Fruit fly (Drosophila melanogaster): ENCODE measurements around the gene Irk2.

Gene Irk2

DNA sequence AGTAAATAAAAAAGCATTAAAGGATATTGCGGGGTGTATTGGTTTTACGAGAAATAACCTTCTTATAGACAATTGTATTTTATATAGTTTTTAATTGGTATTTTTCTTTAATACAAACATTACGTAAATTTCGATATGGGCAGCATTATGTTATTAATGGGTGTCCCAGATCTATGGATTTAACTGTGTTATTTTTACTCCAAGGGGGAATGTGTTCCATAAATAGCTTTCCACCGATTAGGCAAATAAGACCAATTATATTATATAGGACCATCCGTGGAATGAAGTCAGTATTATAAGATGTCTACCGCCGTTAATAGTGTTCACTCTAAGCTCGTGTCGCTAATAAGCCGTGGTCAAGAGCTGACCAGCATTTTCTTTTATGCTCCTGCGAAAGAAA is 35.7 kb downstream of the Irk2 start, which contains the start of gene Ir94g:
Gene Ir94g, plus strand, starts transcription at position 301 of the 400 bp plus-strand sequence.
- TF ChIP-seq CG12605 (GFP tag; IDR thresholded peaks at IDR 0.05) (no peak), fd96Ca (GFP tag; IDR thresholded peaks at IDR 0.05) (no peak), CG17806 (tag; optimal IDR thresholded peaks at IDR 0.05) (no peak)

DNA sequence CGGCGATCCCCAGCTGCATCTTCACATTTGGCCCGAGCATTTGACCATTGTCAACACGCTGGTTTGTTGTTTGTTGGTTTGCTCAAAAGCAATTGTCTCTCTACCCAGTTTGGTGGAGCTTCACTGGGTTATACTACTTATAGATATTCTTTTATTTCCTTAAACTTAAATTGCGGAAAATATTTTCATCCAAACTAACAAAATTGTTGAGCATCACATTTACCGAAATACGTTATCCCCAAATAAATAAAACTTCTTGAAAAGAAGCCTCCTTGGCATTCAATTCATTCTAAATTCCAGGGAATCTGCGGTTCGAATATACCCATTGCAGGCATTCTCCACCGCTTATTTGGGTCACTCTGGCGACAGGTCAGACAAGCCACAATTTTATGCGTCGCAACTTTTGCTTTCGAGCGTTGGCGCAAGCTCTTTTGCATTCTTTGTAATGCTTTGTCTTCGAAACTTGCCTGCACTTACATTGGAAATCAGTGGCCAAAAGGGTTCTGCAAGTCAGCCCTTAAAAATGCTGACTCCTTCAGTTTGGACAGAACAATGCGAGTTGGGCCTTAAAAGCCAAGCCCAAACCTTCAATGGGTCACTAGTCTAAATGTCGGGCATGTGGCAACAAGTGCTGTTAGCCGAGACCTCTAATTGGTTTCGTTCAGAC is 37.9 kb downstream of the Irk2 start, which contains the start of gene Ir94f:
Gene Ir94f, plus strand, starts transcription at position 617 of the 667 bp plus-strand sequence.
- TF ChIP-seq CG8301 (tag; optimal IDR thresholded peaks at IDR 0.05) (no peak), CG17806 (tag; optimal IDR thresholded peaks at IDR 0.05) (no peak), Pif1B (GFP tag; optimal IDR thresholded peaks at IDR 0.05) (no peak), CG15710 (tag; optimal IDR thresholded peaks at IDR 0.05) (no peak), CG34367 (tag; optimal IDR thresholded peaks at IDR 0.05) (no peak), CG9948 (tag; optimal IDR thresholded peaks at IDR 0.05) (no peak), rn (GFP tag; IDR thresholded peaks at IDR 0.05) (no peak), CG13204 (GFP tag; optimal IDR thresholded peaks at IDR 0.05) (no peak)

DNA sequence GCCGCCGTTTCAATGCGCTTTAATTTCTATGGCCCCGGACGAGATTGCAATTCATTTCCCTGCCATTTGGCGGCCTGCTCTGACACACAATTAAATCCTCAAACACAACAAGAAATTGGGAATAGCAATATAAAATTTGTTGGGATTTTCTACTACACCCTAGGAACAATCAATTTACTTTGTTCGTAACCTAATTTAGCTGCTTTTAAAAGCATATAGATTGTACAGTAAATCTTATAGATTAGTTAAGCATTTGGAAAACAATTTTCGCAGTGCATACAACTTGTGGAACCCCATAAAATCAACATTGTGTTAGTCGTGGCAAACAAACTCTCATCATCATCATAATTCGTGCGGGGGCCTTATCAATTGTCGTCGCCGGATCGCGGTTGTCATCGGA is 43.2 kb downstream of the Irk2 start:
- TF ChIP-seq CG17806 (tag; optimal IDR thresholded peaks at IDR 0.05) (no peak), CG14655 (GFP tag; optimal IDR thresholded peaks at IDR 0.05) (peak; percentile 7), Pif1B (GFP tag; optimal IDR thresholded peaks at IDR 0.05) (no peak), CG8301 (tag; optimal IDR thresholded peaks at IDR 0.05) (peak; percentile 35), CG13204 (GFP tag; optimal IDR thresholded peaks at IDR 0.05) (no peak), EcR (GFP tag; optimal IDR thresholded peaks at IDR 0.05) (no peak)

DNA sequence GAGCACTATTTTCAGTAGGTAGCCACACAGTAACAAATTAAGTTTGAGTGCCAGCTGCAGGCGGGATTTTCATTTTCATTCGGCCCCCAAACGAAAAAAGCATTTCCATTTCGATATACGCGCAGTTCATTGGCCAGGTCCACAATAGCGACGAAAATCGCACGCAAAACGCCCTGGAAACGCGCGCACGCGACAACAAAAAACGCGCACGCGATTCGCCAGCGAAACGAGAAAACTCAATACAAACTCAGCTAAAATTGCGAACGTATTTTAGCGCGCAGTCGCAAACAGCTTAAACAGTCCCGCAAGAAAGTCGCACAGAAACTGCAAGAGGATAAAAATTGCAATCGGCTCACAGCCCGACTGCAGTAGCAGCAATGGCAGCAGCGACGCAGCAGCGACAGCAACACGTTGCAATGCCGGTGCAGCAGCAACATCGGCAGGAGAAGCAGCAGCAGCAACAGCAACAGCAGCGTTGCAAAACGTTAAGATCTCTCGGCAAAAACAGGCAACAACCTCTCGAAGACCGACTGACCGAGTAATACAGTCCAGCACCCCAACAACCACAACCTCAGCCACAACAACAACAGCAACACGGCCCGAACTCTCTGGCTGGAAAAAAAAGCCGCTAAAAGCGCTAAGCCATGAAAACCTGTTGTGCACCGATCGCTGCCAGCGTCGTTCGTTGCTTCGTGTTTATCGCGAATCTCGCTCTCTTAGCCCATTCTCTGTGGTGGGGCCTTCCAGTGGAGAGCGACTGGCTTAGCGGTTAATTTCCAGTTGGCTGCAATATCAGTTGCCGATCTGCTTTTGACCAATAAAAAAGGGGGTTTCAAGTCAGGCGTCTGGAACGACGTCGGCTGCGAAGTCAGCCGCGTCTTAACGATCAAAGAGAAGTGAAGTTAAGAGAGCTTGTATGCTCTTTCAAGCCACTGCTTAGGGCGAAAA is 47.0 kb downstream of the Irk2 start, which contains the start of gene CG4374:
Gene CG4374, minus strand, starts transcription at position 268 of the 948 bp plus-strand sequence.
- TF ChIP-seq CG8159 (tag; optimal IDR thresholded peaks at IDR 0.05): no peak
- TF ChIP-seq CG4496 (GFP tag; IDR thresholded peaks at IDR 0.05): 0 out of 3 replicates have a peak, but pooled peaks have one; percentile 36
- TF ChIP-seq CG13204 (GFP tag; optimal IDR thresholded peaks at IDR 0.05): peak; percentile 47
- TF ChIP-seq EcR (GFP tag; optimal IDR thresholded peaks at IDR 0.05): peak; percentile 99

All from whole organism, pupa.